Worm (Caenorhabditis elegans) whole organism, L3 larva: ENCODE measurements around the gene K02A2.5.

Experiments
- ceh-82 ChIP-seq: fragments of 150-350 bp; optimal IDR thresholded peaks from 2 replicates; lab custom pipeline; 2014; ENCODE audit warnings: missing biosample characterization, missing genetic modification characterization
- mdl-1 ChIP-seq: fragments of 150-350 bp; optimal IDR thresholded peaks from 2 replicates; lab custom pipeline; 2014; ENCODE audit warnings: missing biosample characterization, missing genetic modification characterization
- nhr-77 ChIP-seq: fragments of 150-350 bp; optimal IDR thresholded peaks from 2 replicates; lab custom pipeline; 2014; ENCODE audit warnings: missing biosample characterization, missing genetic modification characterization
- snpc-4 ChIP-seq: fragments of 150-350 bp; optimal IDR thresholded peaks from 2 replicates; lab custom pipeline; 2014; ENCODE audit warnings: missing biosample characterization, missing genetic modification characterization
- ztf-11 ChIP-seq: fragments of 150-350 bp; optimal IDR thresholded peaks from 2 replicates; lab custom pipeline; 2014; ENCODE audit warnings: missing biosample characterization, missing genetic modification characterization

DNA sequence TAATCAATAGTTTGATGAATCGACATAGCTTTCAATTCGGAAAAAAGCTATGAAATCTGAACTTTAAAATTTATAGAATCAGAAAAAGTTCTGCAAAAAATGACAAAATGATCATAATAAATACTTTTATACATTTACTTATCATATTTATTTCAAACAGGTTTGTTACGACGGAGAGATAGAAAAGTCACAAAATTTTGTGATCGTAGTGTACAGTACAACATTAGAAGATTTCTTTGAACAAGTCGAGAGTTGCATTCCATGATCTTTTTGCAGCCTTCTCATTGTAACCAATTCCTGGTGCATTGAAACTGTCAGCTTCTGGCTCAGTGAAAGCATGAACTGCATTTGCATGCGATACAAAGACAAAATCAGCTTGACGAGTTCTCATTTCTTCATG lies 44.4 kb upstream of the K02A2.5 start, which contains the start of gene D1022.3:
- TF ChIP-seq ztf-11 (tag; lab: Kevin White, UChicago) (no peak), ceh-82 (no peak), mdl-1 (tag; lab: Kevin White, UChicago) (no peak), snpc-4 (no peak), nhr-77 (tag; lab: Kevin White, UChicago) (no peak)
